Worm (Caenorhabditis elegans) whole organism, L1 larva: ENCODE data around the gene nhr-104.

ENCODE experiments used
- C04F5.9 ChIP-seq: sonication (generic microtip); optimal IDR thresholded peaks from 2 replicates; lab custom pipeline; 2016; ENCODE audit warnings: missing genetic modification characterization, missing compliant biosample characterization
- ama-1 ChIP-seq: fragments of 150-350 bp; optimal IDR thresholded peaks from 2 replicates; lab custom pipeline; 2014
- fkh-10 ChIP-seq: sonication (generic microtip); optimal IDR thresholded peaks from 2 replicates; lab custom pipeline; 2017; ENCODE audit warnings: missing biosample characterization, missing genetic modification reagents, missing genetic modification characterization
- fos-1 ChIP-seq: fragments of 150-350 bp; optimal IDR thresholded peaks from 2 replicates; lab custom pipeline; 2014; ENCODE audit warnings: missing biosample characterization, missing genetic modification characterization
- lin-35 ChIP-seq, 2 experiments: fragments of 150-350 bp; optimal IDR thresholded peaks; 2 replicates each; lab custom pipeline; 2014; ENCODE audit warnings: missing biosample characterization in 2 of 2, missing genetic modification characterization in 2 of 2, missing genetic modification reagents in 2 of 2

ce11 chrIV:4807219-4807618 is 18.7 kb upstream of the nhr-104 start, which contains the start of gene H06H21.11:
- TF ChIP-seq lin-35 (GFP tag; optimal IDR thresholded peaks at IDR 0.05; lab: Kevin White, UChicago) (no peak), C04F5.9 (no peak), ama-1 (lab: Kevin White, UChicago) (no peak), fkh-10 (GFP tag; lab: Kevin White, UChicago) (no peak), fos-1 (tag; lab: Kevin White, UChicago) (no peak)
